Fruit fly (Drosophila melanogaster) S2 (cell line): ENCODE results near the gene Cse1.
A peak's percentile ranks its signal among the peaks of the same experiment; 100 is the strongest.

ENCODE experiments used
- CG8478 ChIP-seq: fragments of >200 bp; optimal IDR thresholded peaks from 2 replicates; lab custom pipeline; 2018
- CTCF ChIP-seq, 2 experiments: fragments of >200 bp; optimal IDR thresholded peaks; 2 replicates each; lab custom pipeline; 2018

The Cse1 gene

dm6 chr2L:16804376-16804934 is 20.6 kb downstream of the Cse1 start, which contains the start of gene CG13272:
CG13272 (plus strand) TSS chr2L:16804884.
- TF ChIP-seq CTCF (optimal IDR thresholded peaks at IDR 0.05; lab: Kevin White, UChicago) (no peak), CG8478 (no peak)

DNA sequence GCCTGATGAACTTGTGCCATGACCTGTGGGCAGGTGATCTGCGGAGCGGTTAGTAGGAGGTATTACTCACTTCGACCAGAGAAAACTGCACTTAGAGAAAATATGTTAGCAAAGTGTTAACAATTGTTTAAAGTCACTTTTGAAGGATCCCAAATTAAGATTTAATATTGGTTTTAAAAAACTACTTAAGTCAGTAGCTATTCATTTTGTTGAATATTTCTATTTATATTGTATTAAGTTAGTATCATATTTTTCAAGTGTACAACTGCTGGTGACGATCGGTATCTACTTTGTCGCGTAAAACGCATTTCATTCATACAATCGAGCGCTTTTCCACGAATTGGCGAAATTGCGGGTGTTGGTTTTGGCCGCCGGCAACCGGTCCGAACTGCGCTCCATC is 21.4 kb downstream of the Cse1 start:
- TF ChIP-seq CTCF (optimal IDR thresholded peaks at IDR 0.05; lab: Kevin White, UChicago), result no peak

- TF ChIP-seq CTCF (optimal IDR thresholded peaks at IDR 0.05; lab: Kevin White, UChicago) (peak in 1 of 2 experiments; percentile 40), CG8478 (no peak)
These were observed 23.3 kb downstream of the Cse1 start for dm6 chr2L:16801578-16802152.

DNA sequence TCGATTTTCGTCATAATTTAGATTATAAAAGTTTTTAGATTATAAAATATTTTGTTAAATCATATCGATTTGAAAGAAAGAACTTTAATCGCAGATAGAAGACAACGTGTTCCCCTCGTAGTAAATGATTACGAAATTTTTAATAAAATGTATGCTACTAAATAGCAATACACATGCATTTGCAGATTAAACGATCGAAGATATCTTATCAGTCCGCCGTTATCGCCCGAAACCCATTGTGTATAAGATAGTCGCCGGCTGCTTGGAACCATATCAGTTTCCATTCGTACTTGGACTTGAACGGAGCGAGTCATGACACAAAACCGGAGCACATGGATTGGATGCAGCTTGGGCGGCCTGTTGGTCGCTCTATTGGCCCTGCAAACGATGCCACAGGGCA is 25.5 kb downstream of the Cse1 start:
- TF ChIP-seq CG8478, result no peak
- no peak for TF ChIP-seq CTCF (optimal IDR thresholded peaks at IDR 0.05; lab: Kevin White, UChicago)

dm6 chr2L:16798705-16799104 is 26.3 kb downstream of the Cse1 start, which contains the start of gene Ugt37D1:
Ugt37D1 (plus strand) TSS chr2L:16799025.
- TF ChIP-seq CTCF (optimal IDR thresholded peaks at IDR 0.05; lab: Kevin White, UChicago) (no peak), CG8478 (no peak)

DNA sequence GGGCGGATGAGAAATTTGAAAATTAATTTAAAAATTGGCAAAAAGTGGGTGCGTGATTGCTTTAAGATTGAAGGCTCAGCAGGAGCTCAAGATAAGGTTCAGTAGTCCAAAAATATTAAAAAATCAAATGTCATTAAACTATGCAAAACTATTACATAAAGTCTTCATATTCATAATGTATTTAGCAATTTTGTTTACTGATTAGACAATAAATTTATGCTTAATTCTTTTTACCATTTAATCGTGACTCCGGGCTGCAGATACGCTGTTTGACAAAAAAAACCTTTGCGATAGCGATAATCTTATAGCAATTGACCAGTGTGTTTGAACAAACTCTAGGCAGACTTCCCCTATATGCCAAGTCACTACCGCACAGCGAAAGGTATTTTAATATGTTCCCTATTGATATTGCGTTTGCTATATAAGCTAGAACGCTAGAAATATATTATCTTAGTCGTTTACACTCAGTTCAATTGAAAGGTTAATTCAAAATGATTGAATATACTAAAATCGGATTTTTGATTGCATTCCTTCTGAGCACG is 28.8 kb downstream of the Cse1 start, which contains the start of gene Ugt37E1:
Gene Ugt37E1, plus strand, starts transcription at position 492 of the 542 bp plus-strand sequence.
- TF ChIP-seq CTCF (optimal IDR thresholded peaks at IDR 0.05; lab: Kevin White, UChicago) (no peak), CG8478 (no peak)

- TF ChIP-seq CG8478, result no peak
- no peak for TF ChIP-seq CTCF (optimal IDR thresholded peaks at IDR 0.05; lab: Kevin White, UChicago)
These were observed 31.0 kb downstream of the Cse1 start, which contains the start of gene Ugt37C2 for dm6 chr2L:16793970-16794369. Ugt37C2 (plus strand) TSS chr2L:16794211.

dm6 chr2L:16791345-16791744 is 33.7 kb downstream of the Cse1 start, which contains the start of gene CG17928:
CG17928 (plus strand) TSS chr2L:16791568.
- no peak for TF ChIP-seq CTCF (optimal IDR thresholded peaks at IDR 0.05; lab: Kevin White, UChicago)
- no peak for TF ChIP-seq CG8478

- no peak for TF ChIP-seq CG8478
These were observed 34.2 kb downstream of the Cse1 start, which contains the start of gene Cyt-b5-r for dm6 chr2L:16790671-16791270. Cyt-b5-r (minus strand) TSS chr2L:16790721.

dm6 chr2L:16789880-16790279 is 35.1 kb downstream of the Cse1 start:
- TF ChIP-seq CG8478 (no peak), CTCF (optimal IDR thresholded peaks at IDR 0.05; lab: Kevin White, UChicago) (no peak)

- TF ChIP-seq CTCF (optimal IDR thresholded peaks at IDR 0.05; lab: Kevin White, UChicago) (no peak), CG8478 (no peak)
These were observed 36.1 kb downstream of the Cse1 start for dm6 chr2L:16788885-16789284.

DNA sequence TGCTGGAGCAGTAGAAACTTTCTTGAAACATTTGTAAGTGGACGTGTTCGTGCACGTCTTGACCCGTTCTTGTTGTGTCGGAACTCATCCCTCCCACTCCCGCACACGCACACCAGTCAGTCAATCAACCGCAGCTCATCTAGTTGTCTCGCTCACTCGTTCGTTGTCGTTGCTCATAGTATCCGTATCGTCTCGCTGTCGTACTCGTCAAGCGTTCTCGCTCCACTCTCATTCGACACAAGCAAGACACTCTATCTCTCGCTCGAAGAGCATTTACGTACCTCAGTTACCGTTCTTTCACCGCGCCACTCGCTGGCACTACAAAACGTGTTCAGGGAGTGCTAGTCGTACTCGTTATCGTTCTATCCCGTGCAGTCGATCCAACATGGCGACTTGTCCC is 37.5 kb downstream of the Cse1 start:
- TF ChIP-seq CG8478 (no peak), CTCF (optimal IDR thresholded peaks at IDR 0.05; lab: Kevin White, UChicago) (peak in 1 of 2 experiments; percentile 8)
